Fruit fly (Drosophila melanogaster) whole organism, embryonic: ENCODE measurements around the gene CG34125.
A peak's percentile ranks its signal among the peaks of the same experiment; 100 is the strongest.

Source experiments
- Abd-B ChIP-seq: fragments of 200-800 bp; sonication (Bioruptor generic); optimal IDR thresholded peaks from 2 replicates; lab custom pipeline; 2018; ENCODE audit warnings: missing biosample characterization, mild to moderate bottlenecking, missing genetic modification characterization, moderate library complexity
- Ada2b ChIP-seq: fragments of 200-800 bp; sonication (Bioruptor generic); IDR thresholded peaks from 2 replicates; pipeline ENCODE4 v1.3.6; 2022; ENCODE audit warnings: missing biosample characterization, missing genetic modification characterization
- Aef1 ChIP-seq: fragments of 200-800 bp; sonication (Bioruptor generic); IDR thresholded peaks from 3 replicates; pipeline ENCODE4 v1.3.6; 2022; ENCODE audit warnings: missing biosample characterization, missing genetic modification characterization
- B-H2 ChIP-seq: fragments of 200-800 bp; sonication (Bioruptor generic); optimal IDR thresholded peaks from 2 replicates; lab custom pipeline; 2018; ENCODE audit warnings: missing biosample characterization, mild to moderate bottlenecking, missing genetic modification characterization
- CG10366 ChIP-seq: fragments of 200-800 bp; sonication (Bioruptor generic); IDR thresholded peaks from 2 replicates; pipeline ENCODE4 v1.3.6; 2022; ENCODE audit warnings: missing biosample characterization, missing genetic modification characterization
- CG11247 ChIP-seq: fragments of 200-800 bp; sonication (Bioruptor generic); IDR thresholded peaks from 2 replicates; pipeline ENCODE4 v1.3.6; 2022; ENCODE audit warnings: missing biosample characterization, missing genetic modification characterization
- CG11456 ChIP-seq: fragments of 200-800 bp; sonication (Bioruptor generic); IDR thresholded peaks from 3 replicates; pipeline ENCODE4 v1.3.6; 2022; ENCODE audit warnings: missing biosample characterization, missing genetic modification characterization
- CG12104 ChIP-seq: fragments of 200-800 bp; sonication (Bioruptor generic); optimal IDR thresholded peaks from 3 replicates; lab custom pipeline; 2016; ENCODE audit warnings: missing biosample characterization, missing genetic modification characterization
- CG17328 ChIP-seq: fragments of 200-800 bp; sonication (Bioruptor generic); IDR thresholded peaks from 2 replicates; pipeline ENCODE4 v1.3.6; 2022; ENCODE audit warnings: missing biosample characterization, missing genetic modification characterization
- CG17361 ChIP-seq: fragments of 200-800 bp; sonication (Bioruptor generic); IDR thresholded peaks from 3 replicates; pipeline ENCODE4 v1.3.6; 2022; ENCODE audit warnings: missing biosample characterization, missing genetic modification characterization
- CG17912 ChIP-seq: fragments of 200-800 bp; sonication (Bioruptor generic); optimal IDR thresholded peaks from 2 replicates; lab custom pipeline; 2018; ENCODE audit warnings: missing biosample characterization, mild to moderate bottlenecking, missing genetic modification characterization
- CG2889 ChIP-seq: fragments of 200-800 bp; sonication (Bioruptor generic); IDR thresholded peaks from 3 replicates; pipeline ENCODE4 v1.3.6; 2022; ENCODE audit warnings: missing biosample characterization, missing genetic modification characterization
- CG32532 ChIP-seq: fragments of 200-800 bp; sonication (Bioruptor generic); IDR thresholded peaks from 2 replicates; pipeline ENCODE4 v1.3.6; 2022; ENCODE audit warnings: missing biosample characterization, missing genetic modification characterization
- CG34422 ChIP-seq: fragments of 200-800 bp; sonication (Bioruptor generic); IDR thresholded peaks from 3 replicates; pipeline ENCODE4 v1.3.6; 2022; ENCODE audit warnings: missing biosample characterization, missing genetic modification characterization
- CG5245 ChIP-seq: fragments of 200-800 bp; sonication (Bioruptor generic); optimal IDR thresholded peaks from 3 replicates; lab custom pipeline; 2016; ENCODE audit warnings: missing biosample characterization, missing genetic modification characterization
- CG7963 ChIP-seq: fragments of 200-800 bp; sonication (Bioruptor generic); IDR thresholded peaks from 3 replicates; pipeline ENCODE4 v1.3.6; 2022; ENCODE audit warnings: missing biosample characterization, missing genetic modification characterization; ENCODE audit not compliant: partially characterized antibody
- CG9932 ChIP-seq: fragments of 200-800 bp; sonication (Bioruptor generic); IDR thresholded peaks from 2 replicates; pipeline ENCODE4 v1.3.6; 2022; ENCODE audit warnings: missing biosample characterization, missing genetic modification characterization
- CTCF ChIP-seq: fragments of 200-800 bp; sonication (Bioruptor generic); optimal IDR thresholded peaks from 2 replicates; lab custom pipeline; 2017; ENCODE audit warnings: missing biosample characterization, mild to moderate bottlenecking, missing genetic modification characterization, moderate library complexity
- Deaf1 ChIP-seq: fragments of 200-800 bp; optimal IDR thresholded peaks from 3 replicates; lab custom pipeline; 2019; ENCODE audit warnings: missing biosample characterization, mild to moderate bottlenecking, missing genetic modification characterization, moderate library complexity
- Dll ChIP-seq: fragments of 200-800 bp; sonication (Bioruptor generic); IDR thresholded peaks from 4 replicates; pipeline ENCODE4 v1.3.6; 2022; ENCODE audit warnings: missing biosample characterization, missing genetic modification characterization; ENCODE audit not compliant: partially characterized antibody
- Dp ChIP-seq: fragments of 200-800 bp; sonication (Bioruptor generic); optimal IDR thresholded peaks from 2 replicates; lab custom pipeline; 2018; ENCODE audit warnings: missing biosample characterization, mild to moderate bottlenecking, missing genetic modification characterization, moderate library complexity
- Dref ChIP-seq: fragments of 200-800 bp; sonication (Bioruptor generic); IDR thresholded peaks from 2 replicates; pipeline ENCODE4 v1.3.6; 2022; ENCODE audit warnings: missing biosample characterization, missing genetic modification characterization
- Eip74EF ChIP-seq, 2 experiments: fragments of 200-800 bp in 1 of 2; fragments of >200 bp in 1 of 2; sonication (Bioruptor generic) in 1 of 2; optimal IDR thresholded peaks; 2 replicates each; lab custom pipeline; 2017 to 2019; ENCODE audit warnings: missing biosample characterization in 2 of 2, missing genetic modification characterization in 2 of 2, mild to moderate bottlenecking in 1 of 2, moderate library complexity in 1 of 2
- Hr39 ChIP-seq: fragments of >200 bp; optimal IDR thresholded peaks from 2 replicates; lab custom pipeline; 2017
- MBD-R2 ChIP-seq: fragments of 200-800 bp; sonication (Bioruptor generic); IDR thresholded peaks from 2 replicates; pipeline ENCODE4 v1.3.6; 2022; ENCODE audit warnings: missing biosample characterization, missing genetic modification characterization
- Opbp ChIP-seq: fragments of 200-800 bp; sonication (Bioruptor generic); IDR thresholded peaks from 3 replicates; pipeline ENCODE4 v1.3.6; 2022; ENCODE audit warnings: missing biosample characterization, missing genetic modification characterization; ENCODE audit not compliant: partially characterized antibody
- Ptx1 ChIP-seq: fragments of 200-800 bp; sonication (Bioruptor generic); IDR thresholded peaks from 2 replicates; pipeline ENCODE4 v1.3.6; 2022; ENCODE audit warnings: missing biosample characterization, missing genetic modification characterization
- Rx ChIP-seq: fragments of 200-800 bp; sonication (Bioruptor generic); IDR thresholded peaks from 2 replicates; pipeline ENCODE4 v1.3.6; 2022; ENCODE audit warnings: missing biosample characterization, missing genetic modification characterization
- YL-1 ChIP-seq: fragments of 200-800 bp; sonication (Bioruptor generic); optimal IDR thresholded peaks from 3 replicates; lab custom pipeline; 2017; ENCODE audit warnings: missing biosample characterization, mild to moderate bottlenecking, missing genetic modification characterization
- al ChIP-seq: fragments of 200-800 bp; sonication (Bioruptor generic); IDR thresholded peaks from 2 replicates; pipeline ENCODE4 v1.3.6; 2022; ENCODE audit warnings: missing biosample characterization, missing genetic modification characterization
- amos ChIP-seq: fragments of 200-800 bp; sonication (Bioruptor generic); IDR thresholded peaks from 2 replicates; pipeline ENCODE4 v1.3.6; 2022; ENCODE audit warnings: missing biosample characterization, missing genetic modification characterization; ENCODE audit not compliant: partially characterized antibody
- ase ChIP-seq: fragments of 200-800 bp; sonication (Bioruptor generic); IDR thresholded peaks from 3 replicates; pipeline ENCODE4 v1.3.6; 2022; ENCODE audit warnings: missing biosample characterization, missing genetic modification characterization
- bbx ChIP-seq: fragments of 200-800 bp; sonication (Bioruptor generic); IDR thresholded peaks from 2 replicates; pipeline ENCODE4 v1.3.6; 2022; ENCODE audit warnings: missing biosample characterization, missing genetic modification characterization; ENCODE audit not compliant: partially characterized antibody
- cad ChIP-seq: fragments of >200 bp; optimal IDR thresholded peaks from 2 replicates; lab custom pipeline; 2017; ENCODE audit warnings: missing biosample characterization, missing genetic modification characterization
- ci ChIP-seq: fragments of 200-800 bp; sonication (Bioruptor generic); IDR thresholded peaks from 3 replicates; pipeline ENCODE4 v1.3.6; 2022; ENCODE audit warnings: missing biosample characterization, missing genetic modification characterization
- croc ChIP-seq: fragments of 200-800 bp; sonication (Bioruptor generic); conservative IDR thresholded peaks from 3 replicates; pipeline ENCODE4 v1.3.6; 2022; ENCODE audit warnings: missing biosample characterization, missing genetic modification characterization
- dmrt99B ChIP-seq: fragments of 200-800 bp; sonication (Bioruptor generic); optimal IDR thresholded peaks from 2 replicates; lab custom pipeline; 2018; ENCODE audit warnings: missing biosample characterization, mild to moderate bottlenecking, missing genetic modification characterization, moderate library complexity
- dysf ChIP-seq: fragments of 200-800 bp; sonication (Bioruptor generic); IDR thresholded peaks from 3 replicates; pipeline ENCODE4 v1.3.6; 2022; ENCODE audit warnings: missing biosample characterization, missing genetic modification characterization
- emc ChIP-seq: fragments of 200-800 bp; sonication (Bioruptor generic); optimal IDR thresholded peaks from 2 replicates; lab custom pipeline; 2016; ENCODE audit warnings: missing biosample characterization, missing genetic modification characterization
- ftz-f1 ChIP-seq: fragments of 200-800 bp; sonication (Bioruptor generic); optimal IDR thresholded peaks from 2 replicates; lab custom pipeline; 2016; ENCODE audit warnings: missing biosample characterization, missing genetic modification characterization
- insv ChIP-seq, 2 experiments: fragments of 200-800 bp; sonication (Bioruptor generic); optimal IDR thresholded peaks; 3 replicates each; lab custom pipeline; 2016 to 2018; ENCODE audit warnings: missing biosample characterization in 2 of 2, missing genetic modification characterization in 2 of 2
- inv ChIP-seq: fragments of 200-800 bp; sonication (Bioruptor generic); IDR thresholded peaks from 2 replicates; pipeline ENCODE4 v1.3.6; 2022; ENCODE audit warnings: missing biosample characterization, missing genetic modification characterization; ENCODE audit not compliant: partially characterized antibody
- peb ChIP-seq: fragments of 200-800 bp; sonication (Bioruptor generic); IDR thresholded peaks from 2 replicates; pipeline ENCODE4 v1.3.6; 2022; ENCODE audit warnings: missing biosample characterization, missing genetic modification characterization
- psq ChIP-seq: fragments of 200-800 bp; sonication (Bioruptor generic); optimal IDR thresholded peaks from 2 replicates; lab custom pipeline; 2017; ENCODE audit warnings: missing biosample characterization, missing genetic modification characterization
- sd ChIP-seq: fragments of 200-800 bp; sonication (Bioruptor generic); optimal IDR thresholded peaks from 3 replicates; lab custom pipeline; 2018; ENCODE audit warnings: missing biosample characterization, mild to moderate bottlenecking, missing genetic modification characterization, moderate library complexity
- tna ChIP-seq: fragments of 200-800 bp; sonication (Bioruptor generic); IDR thresholded peaks from 2 replicates; pipeline ENCODE4 v1.3.6; 2022; ENCODE audit warnings: missing biosample characterization, missing genetic modification characterization; ENCODE audit not compliant: partially characterized antibody
- unc-4 ChIP-seq: fragments of 200-800 bp; sonication (Bioruptor generic); IDR thresholded peaks from 2 replicates; pipeline ENCODE4 v1.3.6; 2022; ENCODE audit warnings: missing biosample characterization, missing genetic modification characterization; ENCODE audit not compliant: partially characterized antibody
- vvl ChIP-seq: fragments of 200-800 bp; sonication (Bioruptor generic); IDR thresholded peaks from 2 replicates; pipeline ENCODE4 v1.3.6; 2022; ENCODE audit warnings: missing biosample characterization, missing genetic modification characterization
- zen2 ChIP-seq: fragments of 200-800 bp; sonication (Bioruptor generic); IDR thresholded peaks from 3 replicates; pipeline ENCODE4 v1.3.6; 2022; ENCODE audit warnings: missing biosample characterization, missing genetic modification characterization; ENCODE audit not compliant: partially characterized antibody

CG34125 gene

DNA sequence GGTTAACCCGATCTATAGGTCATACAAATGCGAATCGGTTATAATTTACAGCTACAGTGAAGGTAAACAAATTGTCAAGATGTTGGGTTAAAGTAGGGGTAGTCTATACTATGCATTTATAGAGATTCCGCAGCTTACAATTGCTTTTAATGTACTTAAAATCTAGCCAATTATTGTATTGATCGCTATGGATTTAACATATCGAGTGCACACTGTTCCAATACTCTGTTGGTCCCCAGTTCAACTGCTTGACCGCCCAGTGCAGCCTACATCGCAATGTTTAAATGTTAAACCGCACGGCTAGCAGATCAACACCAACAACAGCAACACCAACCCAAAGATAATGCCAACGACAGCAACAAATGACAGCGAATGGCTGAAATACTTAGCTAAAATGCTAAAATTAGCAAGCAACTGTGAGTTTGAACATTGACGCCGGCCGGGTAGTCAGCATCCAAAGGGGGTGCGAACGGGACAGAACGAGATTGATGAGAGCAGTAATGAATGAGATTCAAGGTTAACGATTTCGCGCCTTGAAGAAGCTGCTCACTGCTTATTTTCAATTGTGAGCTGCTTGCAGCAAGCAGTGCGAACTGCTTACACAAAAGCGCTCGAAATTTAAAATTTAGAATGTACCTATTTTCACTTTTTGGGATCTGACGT lies 35.6 kb downstream of the CG34125 start (continued):
- TF ChIP-seq Ada2b (GFP tag; lab: Robert Waterston, UW): peak; percentile 56; the same call in 1 of the 2 replicates
- TF ChIP-seq Hr39: no peak
- TF ChIP-seq CG17361: peak; percentile 5; the same call in 1 of the 3 replicates
- TF ChIP-seq MBD-R2 (GFP tag; lab: Robert Waterston, UW): peak; percentile 47; the same call in 1 of the 2 replicates
- TF ChIP-seq CG32532 (GFP tag; lab: Robert Waterston, UW): peak; percentile 50
- TF ChIP-seq psq (GFP tag; lab: Kevin White, UChicago): no peak
- 0 out of 2 replicates have a peak, but pooled peaks have one; percentile 10 for TF ChIP-seq inv (GFP tag; lab: Robert Waterston, UW)
- TF ChIP-seq Rx (GFP tag; lab: Robert Waterston, UW): peak; percentile 76
- TF ChIP-seq emc: no peak
- TF ChIP-seq amos (GFP tag; lab: Robert Waterston, UW): peak; percentile 30; the same call in 1 of the 2 replicates
- no peak for TF ChIP-seq CG11247
- no peak for TF ChIP-seq Ptx1 (GFP tag; lab: Robert Waterston, UW)
- TF ChIP-seq insv (GFP tag; optimal IDR thresholded peaks at IDR 0.05; lab: Kevin White, UChicago): no peak
- TF ChIP-seq CG11456: peak; percentile 68; the same call in 2 of the 3 replicates
- TF ChIP-seq Dll (GFP tag; lab: Robert Waterston, UW): no peak
- TF ChIP-seq CTCF: peak; percentile 33
- TF ChIP-seq CG2889: 0 out of 3 replicates have a peak, but pooled peaks have one; percentile 40
- TF ChIP-seq YL-1 (GFP tag; lab: Kevin White, UChicago): peak; percentile 6
- no peak for TF ChIP-seq peb (GFP tag; lab: Robert Waterston, UW)
- TF ChIP-seq CG5245 (GFP tag; lab: Kevin White, UChicago): no peak
- peak in 1 of 2 experiments; percentile 100 for TF ChIP-seq Eip74EF (GFP tag; optimal IDR thresholded peaks at IDR 0.05; lab: Kevin White, UChicago)
- TF ChIP-seq tna: peak; percentile 19; the same call in 1 of the 2 replicates
- TF ChIP-seq Dp (GFP tag; lab: Kevin White, UChicago): peak; percentile 93
- TF ChIP-seq CG12104 (GFP tag; lab: Kevin White, UChicago): no peak
- TF ChIP-seq cad: peak; percentile 34
- TF ChIP-seq sd (tag; lab: Kevin White, UChicago): peak; percentile 75
- peak; percentile 13 for TF ChIP-seq B-H2 (GFP tag; lab: Kevin White, UChicago)
- TF ChIP-seq CG7963 (GFP tag; lab: Robert Waterston, UW): 0 out of 3 replicates have a peak, but pooled peaks have one; percentile 31
- peak; percentile 12; the same call in 2 of the 3 replicates for TF ChIP-seq croc (GFP tag; lab: Robert Waterston, UW)
- peak; percentile 6 for TF ChIP-seq vvl
- TF ChIP-seq CG9932 (GFP tag; lab: Robert Waterston, UW): peak; percentile 4; the same call in 1 of the 2 replicates
- no peak for TF ChIP-seq Deaf1 (tag; lab: Kevin White, UChicago)
- TF ChIP-seq ase (GFP tag; lab: Robert Waterston, UW): peak; percentile 44; the same call in 2 of the 3 replicates
- 0 out of 2 replicates have a peak, but pooled peaks have one; percentile 36 for TF ChIP-seq unc-4 (GFP tag; lab: Robert Waterston, UW)
- TF ChIP-seq CG17912 (GFP tag; lab: Kevin White, UChicago): no peak
- peak; percentile 28 for TF ChIP-seq Aef1 (GFP tag; lab: Robert Waterston, UW)
- TF ChIP-seq ci (GFP tag; lab: Robert Waterston, UW): peak; percentile 77
- TF ChIP-seq Dref (GFP tag; lab: Robert Waterston, UW): peak; percentile 31; the same call in 1 of the 2 replicates
- peak; percentile 13; the same call in 1 of the 2 replicates for TF ChIP-seq bbx (GFP tag; lab: Robert Waterston, UW)
- peak; percentile 11; the same call in 2 of the 3 replicates for TF ChIP-seq dysf (GFP tag; lab: Robert Waterston, UW)
- peak; percentile 34 for TF ChIP-seq CG10366
- TF ChIP-seq CG34422 (GFP tag; lab: Robert Waterston, UW): peak; percentile 59; the same call in 1 of the 3 replicates
- TF ChIP-seq al (GFP tag; lab: Robert Waterston, UW): 0 out of 2 replicates have a peak, but pooled peaks have one; percentile 25
- TF ChIP-seq ftz-f1 (GFP tag; lab: Kevin White, UChicago): peak; percentile 100
- TF ChIP-seq CG17328 (GFP tag; lab: Robert Waterston, UW): peak; percentile 64
- TF ChIP-seq Abd-B (GFP tag; lab: Kevin White, UChicago): peak; percentile 72
- no peak for TF ChIP-seq dmrt99B (tag; lab: Kevin White, UChicago)
- peak; percentile 67; the same call in 2 of the 3 replicates for TF ChIP-seq Opbp (GFP tag; lab: Robert Waterston, UW)
- no peak for TF ChIP-seq zen2 (GFP tag; lab: Robert Waterston, UW)
